Worm (Caenorhabditis elegans) whole organism, late embryonic: ENCODE measurements around the gene F54E2.9.

Experiments
- T23F11.4 ChIP-seq: fragments of 200-800 bp; sonication (Bioruptor generic); optimal IDR thresholded peaks from 2 replicates; lab custom pipeline; 2018; ENCODE audit warnings: mild to moderate bottlenecking, missing genetic modification characterization, missing compliant biosample characterization
- ama-1 ChIP-seq: fragments of 150-350 bp; optimal IDR thresholded peaks from 2 replicates; lab custom pipeline; 2014
- ceh-48 ChIP-seq: sonication (generic microtip); optimal IDR thresholded peaks from 2 replicates; lab custom pipeline; 2016; ENCODE audit warnings: missing genetic modification characterization, inconsistent platforms, missing compliant biosample characterization
- dmd-4 ChIP-seq: sonication (generic microtip); optimal IDR thresholded peaks from 2 replicates; lab custom pipeline; 2016; ENCODE audit warnings: borderline replicate concordance, missing genetic modification characterization, missing compliant biosample characterization
- elt-2 ChIP-seq: sonication (generic microtip); optimal IDR thresholded peaks from 2 replicates; lab custom pipeline; 2016; ENCODE audit warnings: missing genetic modification reagents, missing genetic modification characterization, missing compliant biosample characterization
- ets-4 ChIP-seq: sonication (generic microtip); optimal IDR thresholded peaks from 2 replicates; lab custom pipeline; 2016; ENCODE audit warnings: missing genetic modification characterization, missing compliant biosample characterization
- gmeb-2 ChIP-seq: sonication (generic microtip); optimal IDR thresholded peaks from 2 replicates; lab custom pipeline; 2016; ENCODE audit warnings: missing genetic modification characterization, inconsistent platforms, missing compliant biosample characterization
- hlh-15 ChIP-seq: sonication (generic microtip); optimal IDR thresholded peaks from 2 replicates; lab custom pipeline; 2016; ENCODE audit warnings: missing genetic modification characterization, missing compliant biosample characterization
- hlh-30 ChIP-seq: sonication (generic microtip); optimal IDR thresholded peaks from 2 replicates; lab custom pipeline; 2017; ENCODE audit warnings: antibody characterized with exemption, missing genetic modification characterization, missing compliant biosample characterization; ENCODE audit not compliant: insufficient read depth
- nhr-11 ChIP-seq: fragments of 150-350 bp; optimal IDR thresholded peaks from 2 replicates; lab custom pipeline; 2014; ENCODE audit warnings: missing biosample characterization, missing genetic modification characterization
- npax-4 ChIP-seq: sonication (generic microtip); optimal IDR thresholded peaks from 2 replicates; lab custom pipeline; 2016; ENCODE audit warnings: missing genetic modification characterization, missing compliant biosample characterization
- pax-1 ChIP-seq: fragments of 150-350 bp; optimal IDR thresholded peaks from 2 replicates; lab custom pipeline; 2014; ENCODE audit warnings: missing biosample characterization, missing genetic modification characterization
- pqm-1 ChIP-seq: sonication (generic microtip); optimal IDR thresholded peaks from 2 replicates; lab custom pipeline; 2016; ENCODE audit warnings: missing genetic modification characterization, missing compliant biosample characterization
- rnt-1 ChIP-seq: sonication (generic microtip); optimal IDR thresholded peaks from 2 replicates; lab custom pipeline; 2016; ENCODE audit warnings: missing genetic modification characterization, missing compliant biosample characterization

DNA sequence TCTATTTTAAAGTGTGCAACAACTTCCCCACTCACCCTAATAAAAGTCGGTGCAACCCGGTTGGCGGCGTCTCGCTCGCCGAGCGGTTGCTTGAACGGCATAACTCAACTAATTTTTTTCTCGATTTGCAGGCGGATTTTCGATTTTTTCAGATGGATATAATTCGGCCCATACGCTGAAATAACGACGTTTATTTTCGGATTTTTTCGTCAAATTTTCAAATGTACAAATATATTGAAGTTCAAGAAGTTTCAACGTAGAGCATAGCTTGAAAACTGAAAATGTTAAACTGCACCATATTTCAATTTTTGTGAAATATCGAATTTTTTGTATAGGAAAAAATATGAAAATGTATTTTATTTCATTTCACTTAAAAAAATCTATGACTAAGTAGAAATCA, 6.0 kb downstream of the F54E2.9 start, which contains the start of gene ketn-1:
- TF ChIP-seq ama-1 (lab: Kevin White, UChicago) (no peak), hlh-30 (tag; lab: Kevin White, UChicago) (no peak), T23F11.4 (GFP tag; lab: Kevin White, UChicago) (no peak), elt-2 (tag; lab: Kevin White, UChicago) (no peak), gmeb-2 (tag; lab: Kevin White, UChicago) (no peak), pqm-1 (no peak), ets-4 (no peak), rnt-1 (no peak), nhr-11 (no peak), pax-1 (tag; lab: Kevin White, UChicago) (no peak), hlh-15 (no peak), dmd-4 (no peak), ceh-48 (no peak), npax-4 (tag; lab: Kevin White, UChicago) (no peak)
